Fruit fly (Drosophila melanogaster): ENCODE measurements around the gene isoQC.

The isoQC gene

DNA sequence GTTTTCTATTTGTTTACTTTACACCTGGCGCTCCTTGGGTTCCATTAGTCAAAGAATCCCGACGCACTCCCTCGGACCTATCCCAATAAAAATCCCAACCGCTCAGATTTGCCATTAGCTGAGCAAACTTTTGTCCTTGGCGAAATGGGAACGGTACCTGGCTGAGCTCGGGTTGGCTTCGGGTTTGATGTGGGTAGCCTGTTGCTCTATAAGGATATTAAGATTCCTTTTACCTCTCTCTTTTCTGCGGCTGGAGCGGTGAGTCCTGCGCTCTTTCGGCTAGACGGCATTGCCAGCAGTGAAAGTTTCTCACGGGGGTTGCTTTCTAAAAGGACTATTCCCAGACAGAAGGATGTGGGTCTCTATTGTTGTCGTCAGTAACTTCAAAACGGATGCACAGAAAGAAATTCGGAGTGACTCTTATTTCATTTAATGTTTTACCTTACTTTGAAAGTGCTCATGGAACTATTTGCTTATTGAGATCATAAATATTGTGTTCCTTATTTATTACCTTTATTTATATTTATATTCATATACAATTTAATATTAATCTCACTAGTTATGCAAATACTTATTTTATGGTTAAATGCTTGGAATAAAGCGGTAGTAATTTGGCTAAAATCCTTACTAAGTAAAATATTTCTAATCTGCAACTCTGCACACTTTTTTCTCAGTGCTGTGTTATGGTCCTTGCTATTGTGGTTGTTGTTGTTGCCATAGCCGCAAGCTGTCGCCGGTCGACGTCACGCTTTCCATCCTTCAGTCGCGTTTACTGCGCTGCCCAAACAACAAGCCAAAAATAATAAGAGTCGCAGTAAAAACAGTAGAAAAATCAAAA lies 32.4 kb upstream of the isoQC start, which contains the start of gene CG5910 (continued):
- TF ChIP-seq CG8632 (GFP tag; optimal IDR thresholded peaks at IDR 0.05) (no peak), dac (GFP tag; optimal IDR thresholded peaks at IDR 0.05) (no peak), lz (GFP tag; optimal IDR thresholded peaks at IDR 0.05) (peak; percentile 37), Smox (GFP tag; optimal IDR thresholded peaks at IDR 0.05) (no peak), CG6854 (GFP tag; optimal IDR thresholded peaks at IDR 0.05) (peak; percentile 57), OdsH (GFP tag; optimal IDR thresholded peaks at IDR 0.05) (no peak), CG3919 (GFP tag; optimal IDR thresholded peaks at IDR 0.05) (no peak), Sox102F (GFP tag; optimal IDR thresholded peaks at IDR 0.05) (no peak), salr (GFP tag; optimal IDR thresholded peaks at IDR 0.05) (no peak), topi (GFP tag; optimal IDR thresholded peaks at IDR 0.05) (no peak), Lpt (GFP tag; optimal IDR thresholded peaks at IDR 0.05) (peak; percentile 52), eg (GFP tag; IDR thresholded peaks at IDR 0.05) (no peak), CG11294 (GFP tag; IDR thresholded peaks at IDR 0.05) (peak; percentile 18; the same call in 1 of the 2 replicates), CG15336 (GFP tag; IDR thresholded peaks at IDR 0.05) (peak; percentile 61), Met (GFP tag; optimal IDR thresholded peaks at IDR 0.05) (no peak), Sox14 (GFP tag; optimal IDR thresholded peaks at IDR 0.05) (no peak), CG6808 (GFP tag; optimal IDR thresholded peaks at IDR 0.05) (no peak), fd59A (GFP tag; optimal IDR thresholded peaks at IDR 0.05) (peak; percentile 64), esn (GFP tag; optimal IDR thresholded peaks at IDR 0.05) (peak; percentile 63), Eip93F (GFP tag; optimal IDR thresholded peaks at IDR 0.05) (no peak), CG1621 (tag; optimal IDR thresholded peaks at IDR 0.05) (no peak), CG7368 (GFP tag; optimal IDR thresholded peaks at IDR 0.05) (no peak)

DNA sequence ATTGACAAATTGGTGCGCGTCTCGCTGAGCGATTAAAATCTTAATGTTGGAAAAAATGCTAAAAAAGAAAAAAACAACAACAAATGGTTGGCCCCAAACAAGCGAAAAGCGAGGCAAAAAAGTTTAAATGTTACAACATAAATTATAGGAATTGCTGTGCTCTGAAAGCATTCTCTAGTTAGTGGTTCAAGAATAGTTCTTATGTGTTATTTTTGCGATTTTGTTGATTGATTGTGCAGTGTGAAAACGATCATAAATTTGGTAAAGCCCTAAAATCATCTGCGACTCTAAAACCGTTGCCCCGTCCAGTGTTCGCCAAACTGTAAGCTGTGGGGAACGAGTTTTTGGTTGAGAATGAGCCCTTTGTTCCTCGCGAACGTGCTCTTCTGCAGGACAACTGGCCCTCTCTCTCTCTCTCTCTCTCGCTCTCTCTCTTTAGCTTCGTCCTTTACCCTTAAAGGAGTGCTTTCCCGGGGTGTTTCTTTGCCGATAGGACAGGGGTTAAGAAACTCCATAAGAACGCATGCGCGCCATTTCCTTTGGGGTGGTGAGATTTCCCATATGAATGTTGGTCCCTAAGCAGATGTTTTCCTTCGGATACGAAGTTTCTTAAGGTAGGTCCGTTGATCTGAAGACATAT lies 31.5 kb upstream of the isoQC start:
- TF ChIP-seq CG1621 (tag; optimal IDR thresholded peaks at IDR 0.05): no peak
- no peak for TF ChIP-seq Eip75B (GFP tag; optimal IDR thresholded peaks at IDR 0.05)
- TF ChIP-seq Eip78C (GFP tag): peak; percentile 38

DNA sequence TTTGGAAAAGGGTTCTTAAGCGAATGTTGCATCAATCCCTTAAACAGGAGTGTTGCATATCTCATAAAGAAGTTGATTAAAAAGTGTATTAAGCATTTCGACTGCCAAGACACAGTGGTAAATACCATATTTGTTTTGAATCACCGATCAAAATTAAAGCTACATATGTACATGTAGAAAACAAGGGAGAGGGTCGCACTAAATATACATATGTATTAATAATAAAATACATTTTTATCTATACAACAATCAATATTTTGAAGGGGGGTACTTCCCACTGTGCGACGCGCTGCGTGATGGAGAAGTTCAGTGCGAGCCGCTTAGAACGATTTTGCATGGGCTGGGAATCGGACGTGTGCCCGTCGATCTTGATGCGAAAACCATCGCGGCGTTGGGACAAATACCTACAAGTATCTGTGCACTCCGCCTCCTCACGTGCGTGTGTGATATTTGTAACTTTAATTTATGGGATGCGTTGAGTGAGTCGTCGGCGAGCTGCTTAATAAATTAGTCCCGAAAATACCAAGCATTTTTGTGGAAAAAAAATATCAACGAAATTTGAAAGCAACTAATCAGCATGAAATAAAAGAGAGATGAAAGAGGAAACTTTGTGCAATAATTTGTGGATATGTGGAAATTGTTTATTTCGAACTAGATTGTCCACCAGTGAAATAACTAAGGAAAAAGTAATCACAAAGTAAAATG lies 29.3 kb upstream of the isoQC start:
- peak; percentile 85 for TF ChIP-seq Eip75B (GFP tag; optimal IDR thresholded peaks at IDR 0.05)
- TF ChIP-seq cyc (GFP tag; optimal IDR thresholded peaks at IDR 0.05): peak; percentile 81
- TF ChIP-seq eg (GFP tag; IDR thresholded peaks at IDR 0.05): peak; percentile 92
- peak; percentile 89 for TF ChIP-seq CG6792 (GFP tag; optimal IDR thresholded peaks at IDR 0.05)
- TF ChIP-seq dsx (GFP tag; optimal IDR thresholded peaks at IDR 0.05; ENCODE audit: poor library complexity, severe bottlenecking): peak; percentile 77
- TF ChIP-seq CG11294 (GFP tag; IDR thresholded peaks at IDR 0.05): peak; percentile 80
- peak; percentile 81 for TF ChIP-seq CG4318 (GFP tag; optimal IDR thresholded peaks at IDR 0.05)
- TF ChIP-seq Sox15 (GFP tag; optimal IDR thresholded peaks at IDR 0.05): peak; percentile 83
- peak; percentile 80 for TF ChIP-seq CG1621 (tag; optimal IDR thresholded peaks at IDR 0.05)
- TF ChIP-seq Smox (GFP tag; optimal IDR thresholded peaks at IDR 0.05): peak; percentile 88
- TF ChIP-seq CG11762 (GFP tag; optimal IDR thresholded peaks at IDR 0.05; ENCODE audit: insufficient read depth): peak; percentile 84
- TF ChIP-seq net (GFP tag; optimal IDR thresholded peaks at IDR 0.05): peak; percentile 92
- TF ChIP-seq CG6854 (GFP tag; optimal IDR thresholded peaks at IDR 0.05): peak; percentile 82
- peak; percentile 86 for TF ChIP-seq Sox14 (GFP tag; optimal IDR thresholded peaks at IDR 0.05)
- peak; percentile 88 for TF ChIP-seq CG10631 (GFP tag; optimal IDR thresholded peaks at IDR 0.05)
- TF ChIP-seq CG6808 (GFP tag; optimal IDR thresholded peaks at IDR 0.05): peak; percentile 76
- peak; percentile 91 for TF ChIP-seq CG34406 (GFP tag; optimal IDR thresholded peaks at IDR 0.05)
- peak; percentile 76 for TF ChIP-seq CG9139 (GFP tag; optimal IDR thresholded peaks at IDR 0.05)
- TF ChIP-seq vri (GFP tag; optimal IDR thresholded peaks at IDR 0.05): peak; percentile 82
- peak; percentile 58 to 73 for TF ChIP-seq ss (GFP tag; optimal IDR thresholded peaks at IDR 0.05)
- peak; percentile 82 for TF ChIP-seq Lpt (GFP tag; optimal IDR thresholded peaks at IDR 0.05)
- peak; percentile 72 for TF ChIP-seq Blimp-1 (GFP tag; optimal IDR thresholded peaks at IDR 0.05)
- peak; percentile 93 for TF ChIP-seq CG8632 (GFP tag; optimal IDR thresholded peaks at IDR 0.05)
- peak; percentile 89 for TF ChIP-seq CG8319 (GFP tag; optimal IDR thresholded peaks at IDR 0.05)
- peak; percentile 85 for TF ChIP-seq Gug (GFP tag; IDR thresholded peaks at IDR 0.05)
- TF ChIP-seq svp (GFP tag): peak; percentile 96
- peak; percentile 94 for TF ChIP-seq CG3919 (GFP tag; optimal IDR thresholded peaks at IDR 0.05)
- TF ChIP-seq Sox102F (GFP tag; optimal IDR thresholded peaks at IDR 0.05): peak; percentile 93
- TF ChIP-seq fkh (GFP tag; optimal IDR thresholded peaks at IDR 0.05): peak; percentile 23
- peak; percentile 91 for TF ChIP-seq topi (GFP tag; optimal IDR thresholded peaks at IDR 0.05)
- peak; percentile 89 for TF ChIP-seq CG15336 (GFP tag; IDR thresholded peaks at IDR 0.05)
